Worm (Caenorhabditis elegans): Measurements from ENCODE around the gene ZK596.2.
"Not testable (repeated sequence)": the region's sequence is repeated elsewhere in the genome, so short reads cannot be mapped to it uniquely, and the experiment has no call there.

Gene ZK596.2

ce11 chrIV:10909206-10909605, at the start of gene ZK596.2:
Gene ZK596.2, minus strand, starts transcription at chrIV:10909306.
- no peak for TF ChIP-seq hlh-17 (GFP tag; optimal IDR thresholded peaks at IDR 0.05; ENCODE audit: borderline replicate concordance)
- no peak for TF ChIP-seq ces-1 (GFP tag; optimal IDR thresholded peaks at IDR 0.05)
- TF ChIP-seq jun-1 (tag; optimal IDR thresholded peaks at IDR 0.05), result no peak
- TF ChIP-seq nhr-237 (tag; optimal IDR thresholded peaks at IDR 0.05), result no peak
- TF ChIP-seq sox-4 (tag; optimal IDR thresholded peaks at IDR 0.05), result no peak
- no peak for TF ChIP-seq nhr-77 (tag; optimal IDR thresholded peaks at IDR 0.05)
- TF ChIP-seq sptf-1 (tag; optimal IDR thresholded peaks at IDR 0.05), result no peak
- TF ChIP-seq lin-39 (tag; optimal IDR thresholded peaks at IDR 0.05), result no peak
- TF ChIP-seq nhr-19 (GFP tag; conservative IDR thresholded peaks at IDR 0.05), result no peak
- no peak for TF ChIP-seq nhr-47 (tag; optimal IDR thresholded peaks at IDR 0.05)
- TF ChIP-seq ceh-82 (tag; optimal IDR thresholded peaks at IDR 0.05), result no peak
- TF ChIP-seq sup-37 (GFP tag; optimal IDR thresholded peaks at IDR 0.05), result no peak
- no peak for TF ChIP-seq blmp-1 (tag; optimal IDR thresholded peaks at IDR 0.05)
- TF ChIP-seq hpl-2 (GFP tag; optimal IDR thresholded peaks at IDR 0.05), result no peak
- no peak for TF ChIP-seq pax-3 (tag; optimal IDR thresholded peaks at IDR 0.05)
- no peak for TF ChIP-seq F16B12.6 (tag; optimal IDR thresholded peaks at IDR 0.05)

ce11 chrIV:10958230-10958588, 49.1 kb upstream of the ZK596.2 start, which contains the start of gene sri-19:
Gene sri-19, plus strand, starts transcription at chrIV:10958372.
- TF ChIP-seq swsn-7 (tag; optimal IDR thresholded peaks at IDR 0.05) (no peak), nhr-76 (tag; optimal IDR thresholded peaks at IDR 0.05) (no peak), lin-14 (GFP tag; optimal IDR thresholded peaks at IDR 0.05) (peak; percentile 51), mdl-1 (tag; optimal IDR thresholded peaks at IDR 0.05) (no peak), efl-3 (GFP tag; optimal IDR thresholded peaks at IDR 0.05) (no peak), ama-1 (optimal IDR thresholded peaks at IDR 0.05) (no peak), mep-1 (tag; optimal IDR thresholded peaks at IDR 0.05) (no peak), rnt-1 (tag; optimal IDR thresholded peaks at IDR 0.05) (peak; percentile 41)

ce11 chrIV:10957583-10958229, 48.6 kb upstream of the ZK596.2 start, which contains the start of gene Y69E1A.5:
Gene Y69E1A.5, minus strand, starts transcription at chrIV:10957655.
- TF ChIP-seq lin-14 (GFP tag; optimal IDR thresholded peaks at IDR 0.05), result peak; percentile 72
- TF ChIP-seq fkh-4 (tag; optimal IDR thresholded peaks at IDR 0.05; ENCODE audit: borderline replicate concordance), result no peak
- no peak for TF ChIP-seq hlh-4 (tag; optimal IDR thresholded peaks at IDR 0.05)
- no peak for TF ChIP-seq ceh-8 (GFP tag; optimal IDR thresholded peaks at IDR 0.05)
- no peak for TF ChIP-seq fkh-10 (GFP tag; optimal IDR thresholded peaks at IDR 0.05)
- TF ChIP-seq efl-1 (optimal IDR thresholded peaks at IDR 0.05), result no peak
- peak in 1 of 2 experiments; percentile 81 for TF ChIP-seq efl-1 (GFP tag; optimal IDR thresholded peaks at IDR 0.05 in 1 of 2)
- no peak for TF ChIP-seq ceh-90 (tag; optimal IDR thresholded peaks at IDR 0.05)
- TF ChIP-seq ets-5 (GFP tag; IDR thresholded peaks at IDR 0.05), result no peak
- TF ChIP-seq unc-130 (tag; optimal IDR thresholded peaks at IDR 0.05), result no peak
- TF ChIP-seq rnt-1 (tag; optimal IDR thresholded peaks at IDR 0.05), result peak; percentile 62
- no peak for TF ChIP-seq mep-1 (tag; optimal IDR thresholded peaks at IDR 0.05)
- TF ChIP-seq egl-27 (tag; optimal IDR thresholded peaks at IDR 0.05), result no peak
- TF ChIP-seq egl-13 (tag; optimal IDR thresholded peaks at IDR 0.05), result no peak

- not testable (repeated sequence) for TF ChIP-seq unc-98 (GFP tag; IDR thresholded peaks at IDR 0.05); fkh-10 (GFP tag; optimal IDR thresholded peaks at IDR 0.05); zip-4 (GFP tag; optimal IDR thresholded peaks at IDR 0.05)
Measured at ce11 chrIV:10954955-10955354, 45.8 kb upstream of the ZK596.2 start, which contains the start of gene Y69E1A.4. Gene Y69E1A.4, plus strand, starts transcription at chrIV:10955255.
